Worm (Caenorhabditis elegans): ENCODE measurements around the gene T28C12.1.

The T28C12.1 gene

ce11 chrV:6353182-6353780, 21.6 kb downstream of the T28C12.1 start (continued):
- TF ChIP-seq unc-86 (tag; optimal IDR thresholded peaks at IDR 0.05) (no peak), Y116A8C.19 (tag; optimal IDR thresholded peaks at IDR 0.05; ENCODE audit: borderline replicate concordance) (no peak)

- TF ChIP-seq nhr-19 (GFP tag; conservative IDR thresholded peaks at IDR 0.05) (no peak), blmp-1 (tag; optimal IDR thresholded peaks at IDR 0.05) (peak; percentile 100)
Measured at ce11 chrV:6354202-6354601, 22.5 kb downstream of the T28C12.1 start.

ce11 chrV:6354786-6355185, 23.1 kb downstream of the T28C12.1 start:
- TF ChIP-seq elt-2 (tag; optimal IDR thresholded peaks at IDR 0.05) (no peak), lin-14 (GFP tag; optimal IDR thresholded peaks at IDR 0.05) (peak; percentile 52), ama-1 (optimal IDR thresholded peaks at IDR 0.05) (no peak), unc-30 (tag; optimal IDR thresholded peaks at IDR 0.05) (no peak), nhr-90 (tag; optimal IDR thresholded peaks at IDR 0.05; ENCODE audit: poor library complexity) (no peak), nhr-47 (tag; optimal IDR thresholded peaks at IDR 0.05) (no peak), sox-4 (tag; optimal IDR thresholded peaks at IDR 0.05) (no peak), skn-1 (tag; optimal IDR thresholded peaks at IDR 0.05) (no peak), unc-130 (tag; optimal IDR thresholded peaks at IDR 0.05) (no peak), nhr-85 (tag) (peak; percentile 72), pag-3 (tag; optimal IDR thresholded peaks at IDR 0.05; ENCODE audit: borderline replicate concordance, insufficient read depth) (no peak), aha-1 (tag; optimal IDR thresholded peaks at IDR 0.05) (no peak), elt-3 (tag; optimal IDR thresholded peaks at IDR 0.05) (peak in 1 of 6 experiments; percentile 15), mef-2 (tag; optimal IDR thresholded peaks at IDR 0.05) (no peak), C34B4.2 (tag; optimal IDR thresholded peaks at IDR 0.05) (no peak), sup-37 (GFP tag; optimal IDR thresholded peaks at IDR 0.05) (no peak), C04F5.9 (tag; optimal IDR thresholded peaks at IDR 0.05) (no peak), nhr-77 (tag; optimal IDR thresholded peaks at IDR 0.05) (no peak), pax-3 (tag; optimal IDR thresholded peaks at IDR 0.05) (no peak), aly-2 (tag; optimal IDR thresholded peaks at IDR 0.05) (no peak), nhr-19 (GFP tag; conservative IDR thresholded peaks at IDR 0.05) (no peak), zip-4 (GFP tag; optimal IDR thresholded peaks at IDR 0.05) (no peak), lir-3 (tag; optimal IDR thresholded peaks at IDR 0.05; ENCODE audit: poor library complexity) (no peak), C16A3.4 (tag; optimal IDR thresholded peaks at IDR 0.05) (no peak), dsc-1 (tag; optimal IDR thresholded peaks at IDR 0.05) (no peak), nhr-71 (tag; optimal IDR thresholded peaks at IDR 0.05) (no peak), efl-1 (optimal IDR thresholded peaks at IDR 0.05) (no peak), efl-1 (GFP tag; optimal IDR thresholded peaks at IDR 0.05 in 1 of 2) (peak in 1 of 2 experiments; percentile 90), lin-35 (GFP tag; optimal IDR thresholded peaks at IDR 0.05) (peak in 1 of 2 experiments; percentile 19), snu-23 (GFP tag; optimal IDR thresholded peaks at IDR 0.05) (peak; percentile 8), rnt-1 (tag; optimal IDR thresholded peaks at IDR 0.05) (no peak), nhr-76 (tag; optimal IDR thresholded peaks at IDR 0.05) (no peak), blmp-1 (tag; optimal IDR thresholded peaks at IDR 0.05) (peak; percentile 68), egl-27 (tag; optimal IDR thresholded peaks at IDR 0.05) (no peak)

ce11 chrV:6355412-6355811, 23.7 kb downstream of the T28C12.1 start:
- TF ChIP-seq ztf-4 (tag; optimal IDR thresholded peaks at IDR 0.05) = no peak
- no peak for TF ChIP-seq ceh-8 (GFP tag; optimal IDR thresholded peaks at IDR 0.05)
- no peak for TF ChIP-seq nhr-11 (tag; optimal IDR thresholded peaks at IDR 0.05)
- no peak for TF ChIP-seq dsc-1 (tag; optimal IDR thresholded peaks at IDR 0.05)
- no peak for TF ChIP-seq pqm-1 (tag; optimal IDR thresholded peaks at IDR 0.05)
- no peak for TF ChIP-seq nhr-71 (tag; optimal IDR thresholded peaks at IDR 0.05)
- TF ChIP-seq aha-1 (tag; optimal IDR thresholded peaks at IDR 0.05) = no peak
- TF ChIP-seq nhr-20 (tag; optimal IDR thresholded peaks at IDR 0.05) = no peak
- no peak for TF ChIP-seq zag-1 (tag; optimal IDR thresholded peaks at IDR 0.05)
- TF ChIP-seq aly-2 (tag; optimal IDR thresholded peaks at IDR 0.05) = no peak
- no peak for TF ChIP-seq jun-1 (tag; optimal IDR thresholded peaks at IDR 0.05)
- no peak for TF ChIP-seq grh-1 (GFP tag; IDR thresholded peaks at IDR 0.05)
- no peak for TF ChIP-seq nhr-76 (tag; optimal IDR thresholded peaks at IDR 0.05)
- TF ChIP-seq xbp-1 (tag; optimal IDR thresholded peaks at IDR 0.05) = no peak
- TF ChIP-seq efl-3 (GFP tag; optimal IDR thresholded peaks at IDR 0.05) = no peak
- no peak for TF ChIP-seq pag-3 (tag; optimal IDR thresholded peaks at IDR 0.05; ENCODE audit: borderline replicate concordance, insufficient read depth)
- TF ChIP-seq sox-4 (tag; optimal IDR thresholded peaks at IDR 0.05) = no peak
- TF ChIP-seq C16A3.4 (tag; optimal IDR thresholded peaks at IDR 0.05) = no peak
- no peak for TF ChIP-seq F16B12.6 (tag; optimal IDR thresholded peaks at IDR 0.05)
- TF ChIP-seq lin-39 (tag; optimal IDR thresholded peaks at IDR 0.05) = no peak

Data from whole organism, L1 larva.